Worm (Caenorhabditis elegans): Measurements from ENCODE around the gene srz-9.

DNA sequence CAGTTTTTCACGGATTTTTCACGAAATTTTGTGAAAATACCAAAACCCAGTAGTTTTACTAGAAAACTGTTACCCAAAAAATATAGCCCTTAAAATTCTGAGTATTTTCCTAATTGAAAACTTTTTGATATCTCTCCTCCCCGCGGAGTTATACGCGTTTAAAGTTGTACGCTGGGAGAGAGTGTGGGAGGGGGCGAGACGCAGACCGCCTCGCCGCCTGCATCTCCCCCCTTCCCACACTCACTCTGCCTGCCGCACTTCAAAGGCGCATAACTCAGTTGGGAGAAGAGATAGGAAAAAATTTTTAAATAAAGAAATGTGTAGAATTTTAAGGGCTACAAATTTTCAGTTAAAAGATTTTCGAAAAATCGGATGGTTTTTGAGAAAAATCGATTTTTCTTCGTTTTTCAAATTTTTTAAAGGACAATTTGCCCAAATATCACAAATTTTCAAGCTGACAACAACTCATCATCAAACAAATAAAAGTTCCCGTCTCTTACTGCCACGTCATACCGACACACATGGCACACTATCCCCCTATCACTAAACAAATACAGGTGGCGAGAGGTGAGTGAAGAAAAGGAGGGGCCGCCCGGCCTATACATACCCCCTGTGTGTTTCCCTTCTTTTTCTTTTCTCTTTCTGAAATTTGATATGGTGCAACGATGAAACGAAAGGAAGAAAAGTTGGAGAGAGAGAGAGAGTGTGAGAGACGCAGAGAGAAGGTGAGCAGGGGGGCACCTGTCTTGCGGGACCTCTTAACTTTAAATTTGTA is 40.3 kb upstream of the srz-9 start:
- TF ChIP-seq hpl-2 (GFP tag; optimal IDR thresholded peaks at IDR 0.05) (no peak), elt-2 (tag; optimal IDR thresholded peaks at IDR 0.05) (peak; percentile 24), ama-1 (optimal IDR thresholded peaks at IDR 0.05) (no peak), fkh-10 (GFP tag; optimal IDR thresholded peaks at IDR 0.05) (no peak), lsy-2 (tag; optimal IDR thresholded peaks at IDR 0.05) (peak in 1 of 2 experiments; percentile 18), lin-15B (tag; optimal IDR thresholded peaks at IDR 0.05) (no peak), pag-3 (tag; optimal IDR thresholded peaks at IDR 0.05; ENCODE audit: borderline replicate concordance, insufficient read depth) (no peak), nhr-11 (tag; optimal IDR thresholded peaks at IDR 0.05) (no peak), ces-1 (GFP tag; optimal IDR thresholded peaks at IDR 0.05) (no peak), lin-13 (GFP tag; optimal IDR thresholded peaks at IDR 0.05) (peak; percentile 10), ztf-4 (tag; optimal IDR thresholded peaks at IDR 0.05) (no peak)

All from whole organism, L1 larva.